Worm (Caenorhabditis elegans) whole organism, early embryonic: Measurements from ENCODE around the gene C50E3.5.

Experiments
- B0310.2 ChIP-seq: sonication (generic microtip); optimal IDR thresholded peaks from 2 replicates; lab custom pipeline; 2016; ENCODE audit warnings: mild to moderate bottlenecking, missing genetic modification characterization, missing compliant biosample characterization
- F13C5.2 ChIP-seq: sonication (generic microtip); optimal IDR thresholded peaks from 2 replicates; lab custom pipeline; 2017; ENCODE audit warnings: mild to moderate bottlenecking, missing genetic modification characterization, inconsistent platforms, missing compliant biosample characterization
- aly-1 ChIP-seq: sonication (generic microtip); optimal IDR thresholded peaks from 2 replicates; lab custom pipeline; 2016; ENCODE audit warnings: missing genetic modification characterization, missing compliant biosample characterization
- ama-1 ChIP-seq: fragments of 150-350 bp; optimal IDR thresholded peaks from 2 replicates; lab custom pipeline; 2014
- ceh-13 ChIP-seq: fragments of 200-800 bp; sonication (Bioruptor generic); optimal IDR thresholded peaks from 2 replicates; lab custom pipeline; 2018; ENCODE audit warnings: mild to moderate bottlenecking, missing genetic modification characterization, missing compliant biosample characterization
- ceh-36 ChIP-seq: sonication (generic microtip); optimal IDR thresholded peaks from 2 replicates; lab custom pipeline; 2016; ENCODE audit warnings: missing genetic modification characterization, inconsistent platforms, missing compliant biosample characterization
- ets-7 ChIP-seq: sonication (generic microtip); optimal IDR thresholded peaks from 2 replicates; lab custom pipeline; 2016; ENCODE audit warnings: missing genotype, missing genetic modification characterization, missing compliant biosample characterization
- flt-1 ChIP-seq: fragments of 200-800 bp; sonication (Bioruptor generic); IDR thresholded peaks from 2 replicates; pipeline ENCODE4 v1.3.6; 2022; ENCODE audit warnings: missing genetic modification characterization, missing compliant biosample characterization
- hmbx-1 ChIP-seq: sonication (generic microtip); optimal IDR thresholded peaks from 2 replicates; lab custom pipeline; 2016; ENCODE audit warnings: mild to moderate bottlenecking, missing genetic modification characterization, missing compliant biosample characterization
- hmg-4 ChIP-seq: fragments of 200-800 bp; sonication (Bioruptor generic); optimal IDR thresholded peaks from 2 replicates; lab custom pipeline; 2018; ENCODE audit warnings: mild to moderate bottlenecking, missing genetic modification characterization, missing compliant biosample characterization
- hnd-1 ChIP-seq: sonication (generic microtip); optimal IDR thresholded peaks from 2 replicates; lab custom pipeline; 2016; ENCODE audit warnings: missing genetic modification characterization, missing compliant biosample characterization
- pes-1 ChIP-seq: fragments of 200-800 bp; sonication (Bioruptor generic); IDR thresholded peaks from 2 replicates; pipeline ENCODE4 v1.3.6; 2022; ENCODE audit warnings: missing genetic modification reagents, missing genetic modification characterization, missing compliant biosample characterization
- scrt-1 ChIP-seq: fragments of 200-800 bp; sonication (Bioruptor generic); IDR thresholded peaks from 2 replicates; pipeline ENCODE4 v1.3.6; 2022; ENCODE audit warnings: missing genetic modification characterization, missing compliant biosample characterization
- sea-1 ChIP-seq: fragments of 200-800 bp; sonication (Bioruptor generic); conservative IDR thresholded peaks from 2 replicates; pipeline ENCODE4 v1.3.6; 2022; ENCODE audit warnings: missing genetic modification characterization, missing compliant biosample characterization
- tbx-11 ChIP-seq: fragments of 200-800 bp; sonication (Bioruptor generic); IDR thresholded peaks from 2 replicates; pipeline ENCODE4 v1.3.6; 2022; ENCODE audit warnings: missing genetic modification characterization, missing compliant biosample characterization
- tbx-37 ChIP-seq: fragments of 200-800 bp; sonication (Bioruptor generic); conservative IDR thresholded peaks from 2 replicates; pipeline ENCODE4 v1.3.6; 2022; ENCODE audit warnings: missing genetic modification reagents, missing genetic modification characterization, missing compliant biosample characterization
- tra-4 ChIP-seq: sonication (generic microtip); optimal IDR thresholded peaks from 2 replicates; lab custom pipeline; 2017; ENCODE audit warnings: missing genetic modification characterization, missing compliant biosample characterization

The C50E3.5 gene

ce11 chrV:7575563-7575962 lies 12.2 kb upstream of the C50E3.5 start, which contains the start of the genes snu-66 and ints-9:
Gene snu-66, minus strand, starts transcription at chrV:7575670.
Gene ints-9, plus strand, starts transcription at chrV:7575802.
- TF ChIP-seq scrt-1 (GFP tag; lab: Robert Waterston, UW) (no peak), ceh-13 (GFP tag; lab: Kevin White, UChicago) (no peak), ets-7 (tag; lab: Kevin White, UChicago) (no peak), pes-1 (no peak), hmg-4 (GFP tag; lab: Kevin White, UChicago) (no peak)

ce11 chrV:7580378-7580777 lies 7.4 kb upstream of the C50E3.5 start, which contains the start of gene ets-6:
Gene ets-6, minus strand, starts transcription at chrV:7580546.
- TF ChIP-seq ceh-13 (GFP tag; lab: Kevin White, UChicago) (no peak), tbx-37 (GFP tag; lab: Robert Waterston, UW) (no peak), ceh-36 (tag; lab: Kevin White, UChicago) (no peak), tbx-11 (no peak), B0310.2 (tag; lab: Kevin White, UChicago) (no peak), sea-1 (GFP tag; lab: Robert Waterston, UW) (no peak), aly-1 (tag; lab: Kevin White, UChicago) (no peak), hmbx-1 (tag; lab: Kevin White, UChicago) (no peak), tra-4 (tag; lab: Kevin White, UChicago) (no peak), flt-1 (GFP tag; lab: Robert Waterston, UW) (no peak), ets-7 (tag; lab: Kevin White, UChicago) (no peak), hmg-4 (GFP tag; lab: Kevin White, UChicago) (no peak), scrt-1 (GFP tag; lab: Robert Waterston, UW) (no peak), F13C5.2 (tag; lab: Kevin White, UChicago) (no peak)

ce11 chrV:7590454-7590853 lies 2.7 kb downstream of the C50E3.5 start, which contains the start of gene C50E3.6:
Gene C50E3.6, minus strand, starts transcription at chrV:7590554.
- TF ChIP-seq B0310.2 (tag; lab: Kevin White, UChicago) (no peak), sea-1 (GFP tag; lab: Robert Waterston, UW) (no peak), tbx-11 (no peak), aly-1 (tag; lab: Kevin White, UChicago) (no peak), ama-1 (lab: Kevin White, UChicago) (no peak), tra-4 (tag; lab: Kevin White, UChicago) (no peak), ceh-13 (GFP tag; lab: Kevin White, UChicago) (no peak), hmg-4 (GFP tag; lab: Kevin White, UChicago) (no peak), pes-1 (no peak), hmbx-1 (tag; lab: Kevin White, UChicago) (no peak), tbx-37 (GFP tag; lab: Robert Waterston, UW) (no peak), F13C5.2 (tag; lab: Kevin White, UChicago) (no peak), flt-1 (GFP tag; lab: Robert Waterston, UW) (no peak), scrt-1 (GFP tag; lab: Robert Waterston, UW) (no peak), ets-7 (tag; lab: Kevin White, UChicago) (no peak), hnd-1 (no peak), ceh-36 (tag; lab: Kevin White, UChicago) (no peak)

- TF ChIP-seq ama-1 (lab: Kevin White, UChicago) (no peak), hmbx-1 (tag; lab: Kevin White, UChicago) (no peak)
Measured at ce11 chrV:7595132-7595531, 7.3 kb downstream of the C50E3.5 start.

- TF ChIP-seq aly-1 (tag; lab: Kevin White, UChicago) = no peak
- no peak for TF ChIP-seq flt-1 (GFP tag; lab: Robert Waterston, UW)
- TF ChIP-seq ets-7 (tag; lab: Kevin White, UChicago) = no peak
- TF ChIP-seq ama-1 (lab: Kevin White, UChicago) = no peak
- no peak for TF ChIP-seq tbx-37 (GFP tag; lab: Robert Waterston, UW)
- no peak for TF ChIP-seq hmbx-1 (tag; lab: Kevin White, UChicago)
- no peak for TF ChIP-seq ceh-36 (tag; lab: Kevin White, UChicago)
- TF ChIP-seq F13C5.2 (tag; lab: Kevin White, UChicago) = no peak
- TF ChIP-seq scrt-1 (GFP tag; lab: Robert Waterston, UW) = no peak
- no peak for TF ChIP-seq hnd-1
- TF ChIP-seq pes-1 = no peak
- TF ChIP-seq B0310.2 (tag; lab: Kevin White, UChicago) = no peak
- no peak for TF ChIP-seq hmg-4 (GFP tag; lab: Kevin White, UChicago)
- no peak for TF ChIP-seq tra-4 (tag; lab: Kevin White, UChicago)
- no peak for TF ChIP-seq sea-1 (GFP tag; lab: Robert Waterston, UW)
- TF ChIP-seq ceh-13 (GFP tag; lab: Kevin White, UChicago) = no peak
- TF ChIP-seq tbx-11 = no peak
Measured at ce11 chrV:7598269-7598668, 10.5 kb downstream of the C50E3.5 start, which contains the start of gene C50E3.7. Gene C50E3.7, minus strand, starts transcription at chrV:7598369.

- TF ChIP-seq ceh-13 (GFP tag; lab: Kevin White, UChicago) = no peak
- TF ChIP-seq ets-7 (tag; lab: Kevin White, UChicago) = no peak
- TF ChIP-seq ama-1 (lab: Kevin White, UChicago) = no peak
Measured at ce11 chrV:7600149-7600548, 12.4 kb downstream of the C50E3.5 start, which contains the start of gene C50E3.9. Gene C50E3.9, minus strand, starts transcription at chrV:7600249.

ce11 chrV:7601443-7601842 lies 13.6 kb downstream of the C50E3.5 start, which contains the start of gene scl-26:
Gene scl-26, minus strand, starts transcription at chrV:7601543.
- TF ChIP-seq ets-7 (tag; lab: Kevin White, UChicago) = no peak

ce11 chrV:7603404-7603803 lies 15.6 kb downstream of the C50E3.5 start, which contains the start of gene C50E3.11:
Gene C50E3.11, minus strand, starts transcription at chrV:7603486.
- TF ChIP-seq hmg-4 (GFP tag; lab: Kevin White, UChicago) (no peak), tbx-11 (no peak), B0310.2 (tag; lab: Kevin White, UChicago) (no peak), ama-1 (lab: Kevin White, UChicago) (no peak), hnd-1 (no peak), ceh-13 (GFP tag; lab: Kevin White, UChicago) (no peak), pes-1 (no peak), ceh-36 (tag; lab: Kevin White, UChicago) (no peak), aly-1 (tag; lab: Kevin White, UChicago) (no peak)
